Worm (Caenorhabditis elegans) whole organism, mixed stage, embryonic: ENCODE results near the gene Y2H9A.4.

Source experiments
- M03D4.4 ChIP-seq: sonication (generic microtip); optimal IDR thresholded peaks from 2 replicates; lab custom pipeline; 2017; ENCODE audit warnings: mild to moderate bottlenecking, missing genetic modification characterization, missing compliant biosample characterization
- bed-3 ChIP-seq: fragments of 200-800 bp; sonication (Bioruptor generic); optimal IDR thresholded peaks from 3 replicates; lab custom pipeline; 2018; ENCODE audit warnings: mild to moderate bottlenecking, missing genetic modification characterization, moderate library complexity, missing compliant biosample characterization
- blmp-1 ChIP-seq: fragments of 150-350 bp; optimal IDR thresholded peaks from 2 replicates; lab custom pipeline; 2014; ENCODE audit warnings: missing biosample characterization, missing genetic modification characterization
- ceh-39 ChIP-seq: fragments of 150-350 bp; optimal IDR thresholded peaks from 2 replicates; lab custom pipeline; 2014; ENCODE audit warnings: missing biosample characterization, missing genetic modification characterization
- ceh-43 ChIP-seq: fragments of 200-800 bp; sonication (Bioruptor generic); optimal IDR thresholded peaks from 2 replicates; lab custom pipeline; 2018; ENCODE audit warnings: mild to moderate bottlenecking, missing genetic modification characterization, moderate library complexity, missing compliant biosample characterization
- ceh-83 ChIP-seq: fragments of 200-800 bp; sonication (Bioruptor generic); optimal IDR thresholded peaks from 2 replicates; lab custom pipeline; 2018; ENCODE audit warnings: mild to moderate bottlenecking, missing genetic modification characterization, missing compliant biosample characterization
- ces-1 ChIP-seq: fragments of 150-350 bp; optimal IDR thresholded peaks from 2 replicates; lab custom pipeline; 2014; ENCODE audit warnings: missing biosample characterization, missing genetic modification reagents, missing genetic modification characterization
- cnd-1 ChIP-seq: fragments of 200-800 bp; sonication (Bioruptor generic); optimal IDR thresholded peaks from 2 replicates; lab custom pipeline; 2018; ENCODE audit warnings: mild to moderate bottlenecking, missing genetic modification characterization, missing compliant biosample characterization
- drap-1 ChIP-seq: fragments of 200-800 bp; sonication (Bioruptor generic); optimal IDR thresholded peaks from 3 replicates; lab custom pipeline; 2018; ENCODE audit warnings: mild to moderate bottlenecking, missing genetic modification characterization, missing compliant biosample characterization
- elt-1 ChIP-seq: sonication (generic microtip); optimal IDR thresholded peaks from 2 replicates; lab custom pipeline; 2017; ENCODE audit warnings: missing genetic modification characterization, mild to moderate bottlenecking, missing compliant biosample characterization, antibody characterized with exemption, moderate library complexity, borderline replicate concordance; ENCODE audit not compliant: insufficient read depth
- elt-3 ChIP-seq: fragments of 150-350 bp; optimal IDR thresholded peaks from 2 replicates; lab custom pipeline; 2014; ENCODE audit warnings: missing biosample characterization, missing genetic modification characterization
- ham-2 ChIP-seq: fragments of 200-800 bp; sonication (Bioruptor generic); optimal IDR thresholded peaks from 2 replicates; lab custom pipeline; 2018; ENCODE audit warnings: mild to moderate bottlenecking, missing genetic modification characterization, missing compliant biosample characterization
- hlh-1 ChIP-seq: fragments of 150-350 bp; optimal IDR thresholded peaks from 2 replicates; lab custom pipeline; 2014; ENCODE audit warnings: missing biosample characterization, missing genetic modification reagents, missing genetic modification characterization
- lin-13 ChIP-seq: fragments of 150-350 bp; optimal IDR thresholded peaks from 2 replicates; lab custom pipeline; 2014; ENCODE audit warnings: missing biosample characterization, missing genetic modification characterization
- lsy-2 ChIP-seq: fragments of 150-350 bp; optimal IDR thresholded peaks from 2 replicates; lab custom pipeline; 2014; ENCODE audit warnings: missing biosample characterization, missing genetic modification characterization
- mab-5 ChIP-seq: fragments of 150-350 bp; optimal IDR thresholded peaks from 2 replicates; lab custom pipeline; 2014; ENCODE audit warnings: missing biosample characterization, missing genetic modification characterization
- mep-1 ChIP-seq: fragments of 150-350 bp; optimal IDR thresholded peaks from 2 replicates; lab custom pipeline; 2017; ENCODE audit warnings: missing biosample characterization, missing genetic modification reagents, missing genetic modification characterization, inconsistent platforms
- mls-2 ChIP-seq: sonication (generic microtip); optimal IDR thresholded peaks from 2 replicates; lab custom pipeline; 2016; ENCODE audit warnings: mild to moderate bottlenecking, missing genetic modification characterization, moderate library complexity, missing compliant biosample characterization
- nhr-12 ChIP-seq: fragments of 150-350 bp; optimal IDR thresholded peaks from 2 replicates; lab custom pipeline; 2014; ENCODE audit warnings: missing biosample characterization, missing genetic modification characterization
- nhr-2 ChIP-seq: fragments of 150-350 bp; optimal IDR thresholded peaks from 2 replicates; lab custom pipeline; 2014; ENCODE audit warnings: missing biosample characterization, missing genetic modification characterization
- nhr-237 ChIP-seq: fragments of 150-350 bp; optimal IDR thresholded peaks from 2 replicates; lab custom pipeline; 2014; ENCODE audit warnings: missing biosample characterization, missing genetic modification characterization
- nhr-28 ChIP-seq: fragments of 150-350 bp; optimal IDR thresholded peaks from 2 replicates; lab custom pipeline; 2014; ENCODE audit warnings: missing biosample characterization, missing genetic modification characterization
- sptf-1 ChIP-seq: sonication (generic microtip); optimal IDR thresholded peaks from 2 replicates; lab custom pipeline; 2017; ENCODE audit warnings: mild to moderate bottlenecking, missing genetic modification characterization, moderate library complexity, missing compliant biosample characterization
- tbx-8 ChIP-seq: fragments of 200-800 bp; sonication (Bioruptor generic); optimal IDR thresholded peaks from 2 replicates; lab custom pipeline; 2018; ENCODE audit warnings: mild to moderate bottlenecking, missing genetic modification characterization, moderate library complexity, missing compliant biosample characterization
- unc-120 ChIP-seq: sonication (generic microtip); optimal IDR thresholded peaks from 2 replicates; lab custom pipeline; 2017; ENCODE audit warnings: missing genetic modification characterization, missing compliant biosample characterization; ENCODE audit not compliant: poor library complexity, severe bottlenecking
- unc-39 ChIP-seq: fragments of 150-350 bp; optimal IDR thresholded peaks from 2 replicates; lab custom pipeline; 2014; ENCODE audit warnings: missing biosample characterization, missing genetic modification characterization
- unc-62 ChIP-seq: fragments of 150-350 bp; optimal IDR thresholded peaks from 2 replicates; lab custom pipeline; 2014; ENCODE audit warnings: missing biosample characterization, missing genetic modification reagents, missing genetic modification characterization
- zip-8 ChIP-seq: fragments of 150-350 bp; optimal IDR thresholded peaks from 2 replicates; lab custom pipeline; 2014; ENCODE audit warnings: missing biosample characterization, missing genetic modification characterization
- ztf-11 ChIP-seq: fragments of 150-350 bp; optimal IDR thresholded peaks from 2 replicates; lab custom pipeline; 2014; ENCODE audit warnings: missing biosample characterization, missing genetic modification characterization

Gene Y2H9A.4

ce11 chrV:13464123-13464522, 18.4 kb downstream of the Y2H9A.4 start:
- TF ChIP-seq cnd-1 (tag; lab: Kevin White, UChicago) = no peak
- peak; percentile 16 for TF ChIP-seq ces-1 (GFP tag; lab: Kevin White, UChicago)
- TF ChIP-seq, all 35 proteins: peak for 1

DNA sequence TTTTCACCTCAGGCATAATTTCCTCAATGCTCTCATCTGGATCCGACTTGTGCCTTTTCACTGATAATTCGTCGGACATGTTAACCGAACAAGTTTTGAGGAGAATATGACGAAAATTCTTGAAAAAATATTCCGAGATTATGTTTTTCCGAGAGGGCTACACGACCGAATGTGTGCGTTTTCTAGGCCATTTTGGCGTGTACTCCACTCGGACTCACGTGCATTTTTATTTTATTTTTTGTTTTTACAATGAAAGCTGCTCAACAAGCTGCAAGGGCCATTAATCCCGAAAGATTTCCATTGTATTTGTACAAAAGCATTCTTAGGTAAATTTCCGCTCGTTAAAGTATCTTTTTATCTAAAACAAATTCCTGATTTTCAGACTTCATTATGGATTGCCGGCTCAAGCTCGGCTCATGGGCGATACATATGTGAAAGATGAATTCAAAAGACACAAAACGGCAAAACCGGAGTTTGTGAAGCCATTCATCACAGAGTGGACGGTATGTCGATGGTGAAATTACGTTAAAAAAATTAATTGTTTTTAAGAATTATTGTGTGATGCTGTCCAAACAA, 22.6 kb downstream of the Y2H9A.4 start, which contains the start of the genes F25H9.6 and F25H9.7:
F25H9.6 (minus strand) TSS at position 172 of the 576 bp plus-strand sequence.
F25H9.7 (plus strand) TSS at position 187 of the 576 bp plus-strand sequence.
- TF ChIP-seq mep-1 (tag; lab: Kevin White, UChicago) = peak; percentile 52
- peak; percentile 78 for TF ChIP-seq sptf-1 (tag; lab: Kevin White, UChicago)
- TF ChIP-seq lsy-2 (tag; lab: Kevin White, UChicago) = no peak
- no peak for TF ChIP-seq M03D4.4
- TF ChIP-seq cnd-1 (tag; lab: Kevin White, UChicago) = peak; percentile 55
- TF ChIP-seq nhr-12 (tag; lab: Kevin White, UChicago) = no peak
- TF ChIP-seq lin-13 (tag; lab: Kevin White, UChicago) = peak; percentile 33
- TF ChIP-seq elt-1 = no peak
- TF ChIP-seq zip-8 (tag; lab: Kevin White, UChicago) = no peak
- TF ChIP-seq unc-39 (tag; lab: Kevin White, UChicago) = no peak
- TF ChIP-seq ces-1 (GFP tag; lab: Kevin White, UChicago) = peak; percentile 49
- TF ChIP-seq ceh-39 (tag; lab: Kevin White, UChicago) = no peak
- TF ChIP-seq drap-1 (GFP tag; lab: Kevin White, UChicago) = peak; percentile 30
- TF ChIP-seq blmp-1 (tag; lab: Kevin White, UChicago) = no peak
- no peak for TF ChIP-seq nhr-237 (tag; lab: Kevin White, UChicago)
- no peak for TF ChIP-seq elt-3 (tag; lab: Kevin White, UChicago)
- TF ChIP-seq, all 35 proteins: peak for 6

- TF ChIP-seq ham-2 (GFP tag; lab: Kevin White, UChicago) (no peak), bed-3 (no peak), nhr-2 (tag; lab: Kevin White, UChicago) (no peak), blmp-1 (tag; lab: Kevin White, UChicago) (no peak), elt-3 (tag; lab: Kevin White, UChicago) (no peak), ces-1 (GFP tag; lab: Kevin White, UChicago) (no peak), zip-8 (tag; lab: Kevin White, UChicago) (no peak), mls-2 (tag; lab: Kevin White, UChicago) (no peak)
Observed at ce11 chrV:13472062-13472461, 26.4 kb downstream of the Y2H9A.4 start.

DNA sequence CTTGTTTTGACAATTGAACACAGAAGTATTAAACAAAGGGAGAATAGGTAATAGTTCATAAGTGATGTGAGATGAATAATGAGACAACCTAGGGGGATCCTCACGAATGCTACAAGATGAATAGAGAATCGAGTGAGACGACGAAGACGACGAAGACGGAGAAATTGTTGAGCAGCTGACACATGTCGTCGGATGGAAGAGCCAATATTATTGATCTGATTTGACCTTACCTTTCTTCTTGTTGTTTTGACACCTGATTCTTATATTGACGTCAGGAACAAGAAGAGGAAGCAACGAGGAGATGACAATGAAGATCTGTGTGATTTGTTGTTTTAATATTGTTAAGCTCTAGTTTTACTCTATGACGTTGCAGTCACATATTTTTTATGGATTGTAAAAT, 27.8 kb downstream of the Y2H9A.4 start, which contains the start of gene T10G3.1:
T10G3.1 (minus strand) TSS at position 213 of the 400 bp plus-strand sequence.
- TF ChIP-seq unc-62 (GFP tag; lab: Kevin White, UChicago) (peak; percentile 79), ceh-83 (GFP tag; lab: Kevin White, UChicago) (no peak), hlh-1 (tag; lab: Kevin White, UChicago) (peak; percentile 97)

DNA sequence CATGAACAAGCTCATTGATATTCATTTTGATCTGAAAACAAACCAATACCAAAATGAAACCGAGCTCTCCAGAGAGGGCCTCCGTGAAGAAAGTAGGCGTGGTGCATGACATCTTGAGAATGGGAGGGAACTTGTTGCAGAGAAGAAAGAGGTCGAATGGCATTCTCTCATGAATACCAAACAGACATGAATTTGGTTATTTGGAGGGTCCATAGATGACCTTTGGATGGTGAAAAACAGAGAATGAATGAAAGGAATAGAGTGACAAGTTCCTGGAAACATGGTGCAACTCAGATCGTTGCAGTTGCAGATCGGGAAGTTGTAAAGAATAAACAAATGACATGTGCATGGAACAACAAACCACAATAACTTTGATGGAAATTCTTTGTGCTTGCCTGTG, 30.7 kb downstream of the Y2H9A.4 start, which contains the start of gene T10G3.8:
T10G3.8 (minus strand) TSS at position 101 of the 400 bp plus-strand sequence.
- no peak for TF ChIP-seq zip-8 (tag; lab: Kevin White, UChicago)
- no peak for TF ChIP-seq ceh-43
- TF ChIP-seq unc-120 (tag; lab: Kevin White, UChicago) = no peak
- no peak for TF ChIP-seq hlh-1 (tag; lab: Kevin White, UChicago)
- no peak for TF ChIP-seq drap-1 (GFP tag; lab: Kevin White, UChicago)
- no peak for TF ChIP-seq nhr-28 (tag; lab: Kevin White, UChicago)
- TF ChIP-seq ces-1 (GFP tag; lab: Kevin White, UChicago) = no peak
- TF ChIP-seq cnd-1 (tag; lab: Kevin White, UChicago) = no peak
- no peak for TF ChIP-seq mep-1 (tag; lab: Kevin White, UChicago)
- TF ChIP-seq nhr-12 (tag; lab: Kevin White, UChicago) = no peak
- no peak for TF ChIP-seq ztf-11 (tag; lab: Kevin White, UChicago)
- TF ChIP-seq mls-2 (tag; lab: Kevin White, UChicago) = no peak
- TF ChIP-seq tbx-8 = no peak
- no peak for TF ChIP-seq mab-5 (tag; lab: Kevin White, UChicago)
- no peak for TF ChIP-seq nhr-237 (tag; lab: Kevin White, UChicago)
- TF ChIP-seq ceh-83 (GFP tag; lab: Kevin White, UChicago) = no peak
- no peak for TF ChIP-seq unc-62 (GFP tag; lab: Kevin White, UChicago)
- no peak for TF ChIP-seq lsy-2 (tag; lab: Kevin White, UChicago)
